Fruit fly (Drosophila melanogaster) whole organism, wandering third instar larva: ENCODE data around the gene eIF2gamma.

Experiments
- HLH106 ChIP-seq: fragments of 200-800 bp; optimal IDR thresholded peaks from 3 replicates; lab custom pipeline; 2019; ENCODE audit warnings: missing biosample characterization, mild to moderate bottlenecking, missing genetic modification characterization, moderate library complexity
- pan ChIP-seq: fragments of >200 bp; optimal IDR thresholded peaks from 2 replicates; lab custom pipeline; 2017
- rgr ChIP-seq: fragments of 200-800 bp; sonication (Bioruptor generic); optimal IDR thresholded peaks from 3 replicates; lab custom pipeline; 2016; ENCODE audit warnings: missing biosample characterization, mild to moderate bottlenecking, missing genetic modification characterization

DNA sequence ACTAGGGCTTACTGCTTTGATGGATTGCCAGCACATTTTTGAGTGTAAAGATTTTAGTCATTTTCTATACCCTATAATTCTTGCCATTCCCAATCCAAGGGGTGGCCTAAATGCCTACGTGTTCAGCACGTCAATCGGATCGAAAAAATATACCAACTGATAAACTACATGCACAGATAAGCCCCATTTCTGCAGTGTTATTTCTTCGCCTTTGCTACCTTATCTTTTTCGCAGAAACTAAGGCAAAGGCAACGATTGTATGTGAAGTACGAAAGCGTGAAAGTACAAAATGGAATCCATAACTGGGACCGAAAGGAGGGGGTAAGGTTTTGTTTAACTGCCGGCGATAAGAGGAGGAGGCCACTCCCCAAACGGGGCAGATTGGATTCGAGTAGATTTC is 34.6 kb upstream of the eIF2gamma start:
- no peak for TF ChIP-seq HLH106 (tag; lab: Kevin White, UChicago)
- no peak for TF ChIP-seq rgr
- no peak for TF ChIP-seq pan (lab: Kevin White, UChicago)
